Worm (Caenorhabditis elegans) whole organism, L4 larva: ENCODE results near the gene dph-3.
A peak's percentile ranks its signal among the peaks of the same experiment; 100 is the strongest.

Source experiments
- F49E8.2 ChIP-seq: sonication (generic microtip); optimal IDR thresholded peaks from 2 replicates; lab custom pipeline; 2016; ENCODE audit warnings: missing compliant biosample characterization, mild to moderate bottlenecking, missing genetic modification characterization, borderline replicate concordance
- T20F7.1 ChIP-seq: fragments of 200-800 bp; sonication (Bioruptor generic); optimal IDR thresholded peaks from 2 replicates; lab custom pipeline; 2018; ENCODE audit warnings: mild to moderate bottlenecking, missing genetic modification characterization, missing compliant biosample characterization
- T26A8.4 ChIP-seq: fragments of 200-800 bp; sonication (Bioruptor generic); IDR thresholded peaks from 2 replicates; pipeline ENCODE4 v1.3.6; 2022; ENCODE audit warnings: missing genetic modification characterization, missing compliant biosample characterization
- Y48G9A.11 ChIP-seq: fragments of 200-800 bp; sonication (Bioruptor generic); IDR thresholded peaks from 2 replicates; pipeline ENCODE4 v1.3.6; 2022; ENCODE audit warnings: missing genetic modification reagents, missing genetic modification characterization, missing compliant biosample characterization
- ZK337.2 ChIP-seq: fragments of 200-800 bp; sonication (Bioruptor generic); IDR thresholded peaks from 2 replicates; pipeline ENCODE4 v1.3.6; 2022; ENCODE audit warnings: missing genetic modification reagents, missing genetic modification characterization, missing compliant biosample characterization
- aha-1 ChIP-seq: fragments of 150-350 bp; peaks from one replicate; lab custom pipeline; 2014; ENCODE audit warnings: missing biosample characterization, missing genetic modification characterization
- ama-1 ChIP-seq: fragments of 150-350 bp; optimal IDR thresholded peaks from 2 replicates; lab custom pipeline; 2014; ENCODE audit warnings: inconsistent platforms, mixed read lengths
- attf-4 ChIP-seq: sonication (generic microtip); optimal IDR thresholded peaks from 3 replicates; lab custom pipeline; 2017; ENCODE audit warnings: missing biosample characterization, missing genetic modification characterization
- ceh-44 ChIP-seq: fragments of 200-800 bp; sonication (Bioruptor generic); IDR thresholded peaks from 2 replicates; pipeline ENCODE4 v1.3.6; 2022; ENCODE audit warnings: missing genetic modification reagents, missing genetic modification characterization, missing compliant biosample characterization
- ceh-62 ChIP-seq: sonication (generic microtip); optimal IDR thresholded peaks from 2 replicates; lab custom pipeline; 2017; ENCODE audit warnings: missing biosample characterization, missing genetic modification characterization
- ces-1 ChIP-seq: fragments of 150-350 bp; sonication (generic microtip); optimal IDR thresholded peaks from 4 replicates; lab custom pipeline; 2014; ENCODE audit warnings: missing biosample characterization, missing genetic modification reagents, missing genetic modification characterization
- cey-2 ChIP-seq: sonication (generic microtip); optimal IDR thresholded peaks from 3 replicates; lab custom pipeline; 2017; ENCODE audit warnings: missing genetic modification characterization, mild to moderate bottlenecking, missing compliant biosample characterization, antibody characterized with exemption, borderline replicate concordance; ENCODE audit not compliant: insufficient read depth
- ctbp-1 ChIP-seq: fragments of 200-800 bp; sonication (Bioruptor generic); IDR thresholded peaks from 2 replicates; pipeline ENCODE4 v1.3.6; 2022; ENCODE audit warnings: missing genetic modification reagents, missing genetic modification characterization, missing compliant biosample characterization
- daf-16 ChIP-seq, 3 experiments: sonication (generic microtip); optimal IDR thresholded peaks; 2 replicates each; lab custom pipeline; 2016 to 2017; ENCODE audit warnings: missing genetic modification characterization in 3 of 3, missing genetic modification reagents in 3 of 3, mild to moderate bottlenecking in 2 of 3, missing compliant biosample characterization in 2 of 3, missing biosample characterization in 1 of 3, moderate library complexity in 1 of 3
- daf-8 ChIP-seq: fragments of 200-800 bp; sonication (Bioruptor generic); IDR thresholded peaks from 2 replicates; pipeline ENCODE4 v1.3.6; 2022; ENCODE audit warnings: missing genetic modification characterization, missing compliant biosample characterization
- dmd-9 ChIP-seq: fragments of 200-800 bp; sonication (Bioruptor generic); IDR thresholded peaks from 2 replicates; pipeline ENCODE4 v1.3.6; 2022; ENCODE audit warnings: missing genetic modification reagents, missing genetic modification characterization, missing compliant biosample characterization
- dpl-1 ChIP-seq: fragments of 150-350 bp; optimal IDR thresholded peaks from 2 replicates; lab custom pipeline; 2014; ENCODE audit warnings: missing biosample characterization, missing genetic modification reagents, missing genetic modification characterization
- duxl-1 ChIP-seq: sonication (generic microtip); optimal IDR thresholded peaks from 2 replicates; lab custom pipeline; 2016; ENCODE audit warnings: mild to moderate bottlenecking, missing genetic modification characterization, moderate library complexity, missing compliant biosample characterization; ENCODE audit not compliant: poor library complexity
- egl-27 ChIP-seq: sonication (generic microtip); optimal IDR thresholded peaks from 3 replicates; lab custom pipeline; 2017; ENCODE audit warnings: missing biosample characterization, missing genetic modification reagents, missing genetic modification characterization
- egl-43 ChIP-seq: fragments of 200-800 bp; sonication (Bioruptor generic); IDR thresholded peaks from 2 replicates; pipeline ENCODE4 v1.3.6; 2022; ENCODE audit warnings: missing genetic modification reagents, missing genetic modification characterization, missing compliant biosample characterization
- hlh-11 ChIP-seq: fragments of 200-800 bp; sonication (Bioruptor generic); optimal IDR thresholded peaks from 2 replicates; lab custom pipeline; 2018; ENCODE audit warnings: mild to moderate bottlenecking, missing genetic modification characterization, missing compliant biosample characterization
- lin-1 ChIP-seq: fragments of 200-800 bp; sonication (Bioruptor generic); IDR thresholded peaks from 2 replicates; pipeline ENCODE4 v1.3.6; 2022; ENCODE audit warnings: missing genetic modification reagents, missing genetic modification characterization, missing compliant biosample characterization
- lin-29 ChIP-seq: fragments of 200-800 bp; sonication (Bioruptor generic); IDR thresholded peaks from 2 replicates; pipeline ENCODE4 v1.3.6; 2022; ENCODE audit warnings: missing genetic modification reagents, missing genetic modification characterization, missing compliant biosample characterization
- madf-5 ChIP-seq, 2 experiments: fragments of 200-800 bp; sonication (Bioruptor generic); IDR thresholded peaks; 2 replicates each; pipeline ENCODE4 v1.3.6; 2022; ENCODE audit warnings: missing compliant biosample characterization in 2 of 2, missing genetic modification characterization in 2 of 2
- mdt-29 ChIP-seq: fragments of 200-800 bp; sonication (Bioruptor generic); IDR thresholded peaks from 2 replicates; pipeline ENCODE4 v1.3.6; 2022; ENCODE audit warnings: missing genetic modification reagents, missing genetic modification characterization, missing compliant biosample characterization
- mes-2 ChIP-seq: sonication (generic microtip); optimal IDR thresholded peaks from 2 replicates; lab custom pipeline; 2016; ENCODE audit warnings: missing genotype, mild to moderate bottlenecking, missing genetic modification characterization, missing compliant biosample characterization; ENCODE audit not compliant: poor library complexity, severe bottlenecking
- nhr-10 ChIP-seq: fragments of 150-350 bp; optimal IDR thresholded peaks from 2 replicates; lab custom pipeline; 2014; ENCODE audit warnings: missing biosample characterization, missing genetic modification characterization
- nhr-102 ChIP-seq: sonication (generic microtip); optimal IDR thresholded peaks from 2 replicates; lab custom pipeline; 2016; ENCODE audit warnings: mild to moderate bottlenecking, missing genetic modification characterization, moderate library complexity, missing compliant biosample characterization
- nhr-11 ChIP-seq: fragments of 150-350 bp; optimal IDR thresholded peaks from 2 replicates; lab custom pipeline; 2014; ENCODE audit warnings: missing biosample characterization, missing genetic modification characterization
- nhr-237 ChIP-seq: sonication (generic microtip); optimal IDR thresholded peaks from 2 replicates; lab custom pipeline; 2017; ENCODE audit warnings: missing biosample characterization, missing genetic modification characterization
- nhr-48 ChIP-seq: sonication (generic microtip); optimal IDR thresholded peaks from 2 replicates; lab custom pipeline; 2016; ENCODE audit warnings: mild to moderate bottlenecking, missing genetic modification characterization, missing compliant biosample characterization
- nhr-76 ChIP-seq: fragments of 150-350 bp; optimal IDR thresholded peaks from 2 replicates; lab custom pipeline; 2014; ENCODE audit warnings: missing biosample characterization, missing genetic modification characterization
- nhr-77 ChIP-seq: fragments of 150-350 bp; optimal IDR thresholded peaks from 2 replicates; lab custom pipeline; 2014; ENCODE audit warnings: missing biosample characterization, missing genetic modification characterization
- pha-4 ChIP-seq, 2 experiments: fragments of 150-350 bp in 1 of 2; fragments of 200-800 bp in 1 of 2; sonication (Bioruptor generic) in 1 of 2; IDR thresholded peaks in 1 of 2; optimal IDR thresholded peaks in 1 of 2; 2 replicates each; pipeline versions ENCODE4 v1.3.6 to Lab custom; 2014 to 2022; ENCODE audit warnings: missing genetic modification characterization in 2 of 2, missing genetic modification reagents in 2 of 2, missing biosample characterization in 1 of 2, missing compliant biosample characterization in 1 of 2
- rbr-2 ChIP-seq: sonication (generic microtip); optimal IDR thresholded peaks from 2 replicates; lab custom pipeline; 2016; ENCODE audit warnings: missing genotype, missing genetic modification characterization, missing compliant biosample characterization
- sdz-12 ChIP-seq: fragments of 200-800 bp; sonication (Bioruptor generic); optimal IDR thresholded peaks from 2 replicates; lab custom pipeline; 2018; ENCODE audit warnings: mild to moderate bottlenecking, missing genetic modification characterization, missing compliant biosample characterization
- set-16 ChIP-seq: fragments of 200-800 bp; sonication (Bioruptor generic); IDR thresholded peaks from 2 replicates; pipeline ENCODE4 v1.3.6; 2022; ENCODE audit warnings: missing genetic modification reagents, missing genetic modification characterization, missing compliant biosample characterization
- snpc-4 ChIP-seq: fragments of 150-350 bp; optimal IDR thresholded peaks from 2 replicates; lab custom pipeline; 2014; ENCODE audit warnings: missing biosample characterization, missing genetic modification characterization
- spr-1 ChIP-seq: sonication (generic microtip); optimal IDR thresholded peaks from 2 replicates; lab custom pipeline; 2016; ENCODE audit warnings: mild to moderate bottlenecking, missing genetic modification characterization, missing compliant biosample characterization
- tra-1 ChIP-seq: fragments of 200-800 bp; sonication (Bioruptor generic); IDR thresholded peaks from 2 replicates; pipeline ENCODE4 v1.3.6; 2022; ENCODE audit warnings: missing genetic modification reagents, missing genetic modification characterization, missing compliant biosample characterization
- vab-7 ChIP-seq: fragments of 200-800 bp; sonication (Bioruptor generic); IDR thresholded peaks from 2 replicates; pipeline ENCODE4 v1.3.6; 2022; ENCODE audit warnings: missing genetic modification reagents, missing genetic modification characterization, missing compliant biosample characterization
- zfp-2 ChIP-seq: sonication (generic microtip); optimal IDR thresholded peaks from 2 replicates; lab custom pipeline; 2016; ENCODE audit warnings: mild to moderate bottlenecking, missing genetic modification characterization, missing compliant biosample characterization

The dph-3 gene

ce11 chrIV:9677226-9677992 is 29.5 kb upstream of the dph-3 start (continued):
- TF ChIP-seq mdt-29 (GFP tag; lab: Robert Waterston, UW) = no peak
- TF ChIP-seq madf-5 (GFP tag; IDR thresholded peaks at IDR 0.05; lab: Robert Waterston, UW) = no peak
- TF ChIP-seq spr-1 = peak; percentile 17
- TF ChIP-seq pha-4 (GFP tag; IDR thresholded peaks at IDR 0.05; lab: Robert Waterston, UW) = no peak
- TF ChIP-seq pha-4 (tag; optimal IDR thresholded peaks at IDR 0.05; lab: Kevin White, UChicago) = peak; percentile 26
- no peak for TF ChIP-seq ceh-44
- TF ChIP-seq sdz-12 = no peak
- peak; percentile 67 for TF ChIP-seq rbr-2 (tag; lab: Kevin White, UChicago)
- TF ChIP-seq nhr-77 (tag; lab: Kevin White, UChicago) = peak; percentile 78
- no peak for TF ChIP-seq attf-4
- TF ChIP-seq dmd-9 (GFP tag; lab: Robert Waterston, UW) = no peak
- TF ChIP-seq ceh-62 = no peak
- no peak for TF ChIP-seq F49E8.2 (tag; lab: Kevin White, UChicago)
- peak in 1 of 2 experiments; percentile 46 for TF ChIP-seq daf-16 (GFP tag; optimal IDR thresholded peaks at IDR 0.05; lab: Kevin White, UChicago)
- peak; percentile 76 for TF ChIP-seq daf-16 (tag; optimal IDR thresholded peaks at IDR 0.05; lab: Kevin White, UChicago)
- TF ChIP-seq hlh-11 (tag; lab: Kevin White, UChicago) = peak; percentile 90
- no peak for TF ChIP-seq snpc-4
- TF ChIP-seq aha-1 (tag; lab: Kevin White, UChicago) = no peak
- peak; percentile 69 for TF ChIP-seq tra-1 (GFP tag; lab: Robert Waterston, UW)
- TF ChIP-seq mes-2 = peak; percentile 41
- peak; percentile 32; the same call in 1 of the 2 replicates for TF ChIP-seq lin-29 (GFP tag; lab: Robert Waterston, UW)
- no peak for TF ChIP-seq Y48G9A.11 (GFP tag; lab: Robert Waterston, UW)
- TF ChIP-seq nhr-76 (tag; lab: Kevin White, UChicago) = no peak

ce11 chrIV:9678007-9678406 is 28.9 kb upstream of the dph-3 start:
- TF ChIP-seq ama-1 (no peak), aha-1 (tag; lab: Kevin White, UChicago) (peak; percentile 91), mdt-29 (GFP tag; lab: Robert Waterston, UW) (no peak), lin-1 (no peak), madf-5 (GFP tag; IDR thresholded peaks at IDR 0.05; lab: Robert Waterston, UW) (no peak), T26A8.4 (no peak)
- TF ChIP-seq, all 104 proteins: peak for 1

ce11 chrIV:9679296-9679695 is 27.7 kb upstream of the dph-3 start:
- TF ChIP-seq vab-7 (no peak), daf-16 (GFP tag; optimal IDR thresholded peaks at IDR 0.05; lab: Kevin White, UChicago) (no peak), daf-16 (tag; optimal IDR thresholded peaks at IDR 0.05; lab: Kevin White, UChicago) (peak; percentile 67)

- no peak for TF ChIP-seq dpl-1 (GFP tag; lab: Kevin White, UChicago)
- TF ChIP-seq nhr-237 (tag; lab: Kevin White, UChicago) = no peak
- TF ChIP-seq duxl-1 (tag; lab: Kevin White, UChicago) = no peak
- no peak for TF ChIP-seq daf-8
- TF ChIP-seq cey-2 = no peak
- no peak for TF ChIP-seq lin-1
- TF ChIP-seq nhr-48 (tag; lab: Kevin White, UChicago) = no peak
- no peak for TF ChIP-seq nhr-11
- no peak for TF ChIP-seq zfp-2 (tag; lab: Kevin White, UChicago)
- TF ChIP-seq sdz-12 = no peak
- no peak for TF ChIP-seq ces-1 (GFP tag; lab: Kevin White, UChicago)
- no peak for TF ChIP-seq ctbp-1 (GFP tag; lab: Robert Waterston, UW)
- no peak for TF ChIP-seq T20F7.1 (GFP tag; lab: Kevin White, UChicago)
- TF ChIP-seq Y48G9A.11 (GFP tag; lab: Robert Waterston, UW) = no peak
- TF ChIP-seq nhr-10 (tag; lab: Kevin White, UChicago) = no peak
- TF ChIP-seq set-16 (GFP tag; lab: Robert Waterston, UW) = no peak
- TF ChIP-seq egl-43 (GFP tag; lab: Robert Waterston, UW) = no peak
- TF ChIP-seq ZK337.2 = no peak
- TF ChIP-seq egl-27 (tag; lab: Kevin White, UChicago) = no peak
- no peak for TF ChIP-seq nhr-102 (tag; lab: Kevin White, UChicago)
- TF ChIP-seq, all 104 proteins: peak for 0
Observed at ce11 chrIV:9680841-9681240, 26.1 kb upstream of the dph-3 start, which contains the start of gene ins-8. TSS of gene ins-8 (minus strand) at chrIV:9680941.
